Worm (Caenorhabditis elegans) whole organism, L1 larva: ENCODE measurements around the gene C35D10.12.

Source experiments
- C34B4.2 ChIP-seq: sonication (generic microtip); optimal IDR thresholded peaks from 2 replicates; lab custom pipeline; 2017; ENCODE audit warnings: mild to moderate bottlenecking, missing genetic modification characterization, missing compliant biosample characterization
- aha-1 ChIP-seq: fragments of 150-350 bp; optimal IDR thresholded peaks from 2 replicates; lab custom pipeline; 2014; ENCODE audit warnings: missing biosample characterization, missing genetic modification characterization
- aly-2 ChIP-seq: fragments of 150-350 bp; optimal IDR thresholded peaks from 2 replicates; lab custom pipeline; 2014; ENCODE audit warnings: missing biosample characterization, missing genetic modification characterization
- ama-1 ChIP-seq: fragments of 150-350 bp; optimal IDR thresholded peaks from 2 replicates; lab custom pipeline; 2014
- ceh-88 ChIP-seq: fragments of 200-800 bp; sonication (Bioruptor generic); IDR thresholded peaks from 2 replicates; pipeline ENCODE4 v1.3.6; 2022; ENCODE audit warnings: missing genetic modification characterization, missing compliant biosample characterization
- ceh-90 ChIP-seq: sonication (generic microtip); optimal IDR thresholded peaks from 2 replicates; lab custom pipeline; 2016; ENCODE audit warnings: missing genetic modification characterization, missing compliant biosample characterization
- dpl-1 ChIP-seq, 3 experiments: fragments of 150-350 bp in 2 of 3; sonication (generic microtip) in 1 of 3; optimal IDR thresholded peaks; 2 replicates each; lab custom pipeline; 2014 to 2017; ENCODE audit warnings: missing biosample characterization in 3 of 3, missing genetic modification characterization in 3 of 3, missing genetic modification reagents in 3 of 3
- dsc-1 ChIP-seq: sonication (generic microtip); optimal IDR thresholded peaks from 2 replicates; lab custom pipeline; 2016; ENCODE audit warnings: mild to moderate bottlenecking, missing genetic modification characterization, missing compliant biosample characterization
- efl-1 ChIP-seq, 4 experiments: fragments of 150-350 bp; optimal IDR thresholded peaks in 3 of 4; peaks in 1 of 4; 1 replicate in 1 of 4; 2 replicates in 3 of 4; lab custom pipeline; 2014; ENCODE audit warnings: missing biosample characterization in 2 of 4, missing genetic modification characterization in 2 of 4, missing genetic modification reagents in 2 of 4
- efl-3 ChIP-seq: fragments of 200-800 bp; sonication (Bioruptor generic); optimal IDR thresholded peaks from 2 replicates; lab custom pipeline; 2018; ENCODE audit warnings: mild to moderate bottlenecking, missing genetic modification characterization, missing compliant biosample characterization
- elt-3 ChIP-seq, 6 experiments: fragments of 150-350 bp in 1 of 6; sonication (generic microtip); optimal IDR thresholded peaks; 2 replicates each; lab custom pipeline; 2017 to 2018; ENCODE audit warnings: missing biosample characterization in 6 of 6, missing genetic modification characterization in 6 of 6, inconsistent platforms in 1 of 6
- fkh-10 ChIP-seq: sonication (generic microtip); optimal IDR thresholded peaks from 2 replicates; lab custom pipeline; 2017; ENCODE audit warnings: missing biosample characterization, missing genetic modification reagents, missing genetic modification characterization
- fkh-4 ChIP-seq: sonication (generic microtip); optimal IDR thresholded peaks from 2 replicates; lab custom pipeline; 2016; ENCODE audit warnings: missing compliant biosample characterization, missing genetic modification characterization, borderline replicate concordance
- fkh-8 ChIP-seq: sonication (generic microtip); optimal IDR thresholded peaks from 2 replicates; lab custom pipeline; 2016; ENCODE audit warnings: mild to moderate bottlenecking, missing genetic modification characterization, missing compliant biosample characterization
- grh-1 ChIP-seq: fragments of 200-800 bp; sonication (Bioruptor generic); IDR thresholded peaks from 2 replicates; pipeline ENCODE4 v1.3.6; 2022; ENCODE audit warnings: missing genetic modification reagents, missing genetic modification characterization, missing compliant biosample characterization
- hlh-17 ChIP-seq: fragments of 200-800 bp; sonication (Bioruptor generic); optimal IDR thresholded peaks from 2 replicates; lab custom pipeline; 2018; ENCODE audit warnings: missing genetic modification characterization, mild to moderate bottlenecking, missing compliant biosample characterization, moderate library complexity, borderline replicate concordance
- hlh-4 ChIP-seq: sonication (generic microtip); optimal IDR thresholded peaks from 2 replicates; lab custom pipeline; 2016; ENCODE audit warnings: mild to moderate bottlenecking, missing genetic modification characterization, missing compliant biosample characterization
- lin-14 ChIP-seq: fragments of 200-800 bp; sonication (Bioruptor generic); optimal IDR thresholded peaks from 2 replicates; lab custom pipeline; 2018; ENCODE audit warnings: mild to moderate bottlenecking, missing genetic modification characterization, moderate library complexity, missing compliant biosample characterization
- lin-35 ChIP-seq, 2 experiments: fragments of 150-350 bp; optimal IDR thresholded peaks; 2 replicates each; lab custom pipeline; 2014; ENCODE audit warnings: missing biosample characterization in 2 of 2, missing genetic modification characterization in 2 of 2, missing genetic modification reagents in 2 of 2
- lir-3 ChIP-seq: sonication (generic microtip); optimal IDR thresholded peaks from 2 replicates; lab custom pipeline; 2016; ENCODE audit warnings: mild to moderate bottlenecking, missing genetic modification characterization, moderate library complexity, missing compliant biosample characterization; ENCODE audit not compliant: poor library complexity
- lsy-2 ChIP-seq, 2 experiments: fragments of 150-350 bp; optimal IDR thresholded peaks; 2 replicates each; lab custom pipeline; 2014; ENCODE audit warnings: missing biosample characterization in 2 of 2, missing genetic modification characterization in 2 of 2
- mep-1 ChIP-seq: fragments of 150-350 bp; optimal IDR thresholded peaks from 2 replicates; lab custom pipeline; 2014; ENCODE audit warnings: missing biosample characterization, missing genetic modification characterization
- nhr-11 ChIP-seq: fragments of 150-350 bp; optimal IDR thresholded peaks from 2 replicates; lab custom pipeline; 2014; ENCODE audit warnings: missing biosample characterization, missing genetic modification characterization
- nhr-12 ChIP-seq: sonication (generic microtip); optimal IDR thresholded peaks from 2 replicates; lab custom pipeline; 2017; ENCODE audit warnings: missing biosample characterization, missing genetic modification characterization
- nhr-19 ChIP-seq: fragments of 200-800 bp; sonication (Bioruptor generic); conservative IDR thresholded peaks from 2 replicates; pipeline ENCODE4 v1.3.6; 2022; ENCODE audit warnings: missing genetic modification characterization, missing compliant biosample characterization
- nhr-20 ChIP-seq: sonication (generic microtip); optimal IDR thresholded peaks from 2 replicates; lab custom pipeline; 2016; ENCODE audit warnings: mild to moderate bottlenecking, missing genetic modification characterization, missing compliant biosample characterization
- nhr-28 ChIP-seq: fragments of 150-350 bp; optimal IDR thresholded peaks from 2 replicates; lab custom pipeline; 2014; ENCODE audit warnings: missing biosample characterization, missing genetic modification characterization
- nhr-47 ChIP-seq: sonication (generic microtip); optimal IDR thresholded peaks from 2 replicates; lab custom pipeline; 2016; ENCODE audit warnings: mild to moderate bottlenecking, missing genetic modification characterization, moderate library complexity, missing compliant biosample characterization
- nhr-71 ChIP-seq: sonication (generic microtip); optimal IDR thresholded peaks from 2 replicates; lab custom pipeline; 2016; ENCODE audit warnings: mild to moderate bottlenecking, missing genetic modification characterization, moderate library complexity, missing compliant biosample characterization
- nhr-77 ChIP-seq: fragments of 150-350 bp; optimal IDR thresholded peaks from 2 replicates; lab custom pipeline; 2014; ENCODE audit warnings: missing biosample characterization, missing genetic modification characterization
- nhr-90 ChIP-seq: sonication (generic microtip); optimal IDR thresholded peaks from 2 replicates; lab custom pipeline; 2016; ENCODE audit warnings: mild to moderate bottlenecking, missing genetic modification characterization, missing compliant biosample characterization; ENCODE audit not compliant: poor library complexity
- pax-3 ChIP-seq: fragments of 200-800 bp; sonication (Bioruptor generic); optimal IDR thresholded peaks from 2 replicates; lab custom pipeline; 2018; ENCODE audit warnings: mild to moderate bottlenecking, missing genetic modification characterization, moderate library complexity, missing compliant biosample characterization
- pqm-1 ChIP-seq: sonication (generic microtip); optimal IDR thresholded peaks from 3 replicates; lab custom pipeline; 2017; ENCODE audit warnings: missing biosample characterization, missing genetic modification characterization
- snpc-4 ChIP-seq: fragments of 150-350 bp; optimal IDR thresholded peaks from 2 replicates; lab custom pipeline; 2014; ENCODE audit warnings: missing biosample characterization, missing genetic modification characterization
- snu-23 ChIP-seq: sonication (generic microtip); optimal IDR thresholded peaks from 2 replicates; lab custom pipeline; 2016; ENCODE audit warnings: missing genetic modification characterization, missing compliant biosample characterization
- sup-37 ChIP-seq: fragments of 200-800 bp; sonication (Bioruptor generic); optimal IDR thresholded peaks from 2 replicates; lab custom pipeline; 2018; ENCODE audit warnings: mild to moderate bottlenecking, missing genetic modification characterization, missing compliant biosample characterization
- swsn-7 ChIP-seq: sonication (generic microtip); optimal IDR thresholded peaks from 2 replicates; lab custom pipeline; 2016; ENCODE audit warnings: missing genetic modification characterization, missing compliant biosample characterization
- tbx-2 ChIP-seq: sonication (generic microtip); optimal IDR thresholded peaks from 2 replicates; lab custom pipeline; 2016; ENCODE audit warnings: missing genetic modification characterization, missing compliant biosample characterization
- vab-15 ChIP-seq: sonication (generic microtip); optimal IDR thresholded peaks from 2 replicates; lab custom pipeline; 2017; ENCODE audit warnings: missing genotype, mild to moderate bottlenecking, missing genetic modification characterization, missing compliant biosample characterization
- zag-1 ChIP-seq: fragments of 150-350 bp; optimal IDR thresholded peaks from 2 replicates; lab custom pipeline; 2014; ENCODE audit warnings: missing biosample characterization, missing genetic modification characterization

Gene C35D10.12

ce11 chrIII:4874671-4875070 is at the start of gene C35D10.12:
Gene C35D10.12 (minus strand): TSS chrIII:4874771.
- no peak for TF ChIP-seq snpc-4 (tag; lab: Kevin White, UChicago)
- TF ChIP-seq efl-1 (optimal IDR thresholded peaks at IDR 0.05; lab: Kevin White, UChicago) = no peak
- peak in 1 of 2 experiments; percentile 31 for TF ChIP-seq efl-1 (GFP tag; optimal IDR thresholded peaks at IDR 0.05 in 1 of 2; lab: Kevin White, UChicago)

ce11 chrIII:4924134-4924533 is 49.6 kb upstream of the C35D10.12 start:
- TF ChIP-seq pqm-1 (tag; lab: Kevin White, UChicago) (no peak), fkh-4 (no peak), dpl-1 (GFP tag; optimal IDR thresholded peaks at IDR 0.05; lab: Kevin White, UChicago) (no peak), lir-3 (tag; lab: Kevin White, UChicago) (no peak)

- TF ChIP-seq swsn-7 (tag; lab: Kevin White, UChicago) (peak; percentile 19), ceh-88 (peak; percentile 8; the same call in 1 of the 2 replicates), nhr-47 (tag; lab: Kevin White, UChicago) (peak; percentile 57), grh-1 (GFP tag; lab: Robert Waterston, UW) (peak; percentile 51), dpl-1 (GFP tag; optimal IDR thresholded peaks at IDR 0.05; lab: Kevin White, UChicago) (peak in 1 of 3 experiments; percentile 11), nhr-19 (GFP tag; lab: Robert Waterston, UW) (peak; percentile 66), fkh-8 (tag; lab: Kevin White, UChicago) (peak; percentile 36), tbx-2 (tag; lab: Kevin White, UChicago) (peak; percentile 4), nhr-71 (tag; lab: Kevin White, UChicago) (peak; percentile 59), nhr-20 (tag; lab: Kevin White, UChicago) (peak; percentile 18), lsy-2 (tag; optimal IDR thresholded peaks at IDR 0.05; lab: Kevin White, UChicago) (peak in 1 of 2 experiments; percentile 18), snu-23 (GFP tag; lab: Kevin White, UChicago) (peak; percentile 36), nhr-90 (tag; lab: Kevin White, UChicago) (peak; percentile 60), efl-1 (optimal IDR thresholded peaks at IDR 0.05; lab: Kevin White, UChicago) (peak; percentile 15 to 30), efl-1 (GFP tag; optimal IDR thresholded peaks at IDR 0.05 in 1 of 2; lab: Kevin White, UChicago) (peak in 1 of 2 experiments; percentile 91), dsc-1 (tag; lab: Kevin White, UChicago) (peak; percentile 15), lin-35 (GFP tag; optimal IDR thresholded peaks at IDR 0.05; lab: Kevin White, UChicago) (peak in 1 of 2 experiments; percentile 8)
Measured at ce11 chrIII:4922020-4922419, 47.4 kb upstream of the C35D10.12 start, which contains the start of gene mmab-1. Gene mmab-1 (minus strand): TSS chrIII:4922114.

ce11 chrIII:4920221-4920620 is 45.6 kb upstream of the C35D10.12 start, which contains the start of gene ula-1:
Gene ula-1 (minus strand): TSS chrIII:4920321.
- TF ChIP-seq lin-14 (GFP tag; lab: Kevin White, UChicago) = no peak
- no peak for TF ChIP-seq pqm-1 (tag; lab: Kevin White, UChicago)
- no peak for TF ChIP-seq pax-3 (tag; lab: Kevin White, UChicago)
- no peak for TF ChIP-seq dsc-1 (tag; lab: Kevin White, UChicago)
- no peak for TF ChIP-seq ama-1 (lab: Kevin White, UChicago)
- TF ChIP-seq vab-15 (tag; lab: Kevin White, UChicago) = no peak
- no peak for TF ChIP-seq mep-1 (tag; lab: Kevin White, UChicago)

ce11 chrIII:4918906-4919305 is 44.3 kb upstream of the C35D10.12 start:
- no peak for TF ChIP-seq hlh-4 (tag; lab: Kevin White, UChicago)
- no peak for TF ChIP-seq ceh-90 (tag; lab: Kevin White, UChicago)
- no peak for TF ChIP-seq fkh-10 (GFP tag; lab: Kevin White, UChicago)
- no peak for TF ChIP-seq C34B4.2 (tag; lab: Kevin White, UChicago)
- TF ChIP-seq dsc-1 (tag; lab: Kevin White, UChicago) = no peak
- TF ChIP-seq efl-3 (GFP tag; lab: Kevin White, UChicago) = no peak
- no peak for TF ChIP-seq nhr-20 (tag; lab: Kevin White, UChicago)
- TF ChIP-seq hlh-17 (GFP tag; lab: Kevin White, UChicago) = no peak
- no peak for TF ChIP-seq nhr-77
- no peak for TF ChIP-seq swsn-7 (tag; lab: Kevin White, UChicago)
- TF ChIP-seq nhr-11 (tag; lab: Kevin White, UChicago) = no peak
- TF ChIP-seq nhr-12 = no peak
- no peak for TF ChIP-seq sup-37 (GFP tag; lab: Kevin White, UChicago)
- no peak for TF ChIP-seq zag-1 (tag; lab: Kevin White, UChicago)
- TF ChIP-seq nhr-28 (tag; lab: Kevin White, UChicago) = no peak
- TF ChIP-seq aly-2 (tag; lab: Kevin White, UChicago) = no peak
- no peak for TF ChIP-seq elt-3 (tag; optimal IDR thresholded peaks at IDR 0.05; lab: Kevin White, UChicago)
- TF ChIP-seq aha-1 (tag; lab: Kevin White, UChicago) = no peak
- no peak for TF ChIP-seq lin-35 (GFP tag; optimal IDR thresholded peaks at IDR 0.05; lab: Kevin White, UChicago)
